Worm (Caenorhabditis elegans) whole organism, L4 larva: ENCODE results near the gene C07G1.7.
A peak's percentile ranks its signal among the peaks of the same experiment; 100 is the strongest.

Source experiments
- aly-2 ChIP-seq: sonication (generic microtip); optimal IDR thresholded peaks from 2 replicates; lab custom pipeline; 2018; ENCODE audit warnings: missing biosample characterization, missing genetic modification characterization
- nhr-28 ChIP-seq: fragments of 150-350 bp; optimal IDR thresholded peaks from 2 replicates; lab custom pipeline; 2014; ENCODE audit warnings: missing biosample characterization, missing genetic modification characterization
- ztf-11 ChIP-seq: fragments of 150-350 bp; optimal IDR thresholded peaks from 2 replicates; lab custom pipeline; 2014; ENCODE audit warnings: missing biosample characterization, missing genetic modification characterization

ce11 chrIV:8239584-8239983 lies 27.9 kb upstream of the C07G1.7 start:
- TF ChIP-seq ztf-11 (tag; lab: Kevin White, UChicago) = no peak
- no peak for TF ChIP-seq aly-2 (tag; lab: Kevin White, UChicago)
- TF ChIP-seq nhr-28 (tag; lab: Kevin White, UChicago) = peak; percentile 60
